Fruit fly (Drosophila melanogaster) whole organism, wandering third instar larva: ENCODE data around the gene CG5674.

Experiments used
- Jra ChIP-seq: sonication (Bioruptor generic); optimal IDR thresholded peaks from 2 replicates; lab custom pipeline; 2016; ENCODE audit warnings: missing biosample characterization, missing genetic modification characterization
- Mio ChIP-seq: sonication (Bioruptor generic); optimal IDR thresholded peaks from 2 replicates; lab custom pipeline; 2016; ENCODE audit warnings: missing biosample characterization, missing genetic modification characterization
- dmrt93B ChIP-seq: fragments of 200-800 bp; sonication (Bioruptor generic); optimal IDR thresholded peaks from 2 replicates; lab custom pipeline; 2018; ENCODE audit warnings: missing biosample characterization, mild to moderate bottlenecking, missing genetic modification characterization
- foxo ChIP-seq, 2 experiments: fragments of 200-800 bp; sonication (Bioruptor generic); optimal IDR thresholded peaks; 2 replicates in 1 of 2; 3 replicates in 1 of 2; lab custom pipeline; 2016 to 2017; ENCODE audit warnings: missing biosample characterization in 2 of 2, missing genetic modification characterization in 2 of 2
- fru ChIP-seq: fragments of 200-800 bp; sonication (Bioruptor generic); optimal IDR thresholded peaks from 3 replicates; lab custom pipeline; 2016; ENCODE audit warnings: missing biosample characterization, mild to moderate bottlenecking, missing genetic modification characterization
- sage ChIP-seq: fragments of 200-800 bp; sonication (Bioruptor generic); optimal IDR thresholded peaks from 2 replicates; lab custom pipeline; 2016; ENCODE audit warnings: missing biosample characterization, mild to moderate bottlenecking, missing genetic modification characterization

DNA sequence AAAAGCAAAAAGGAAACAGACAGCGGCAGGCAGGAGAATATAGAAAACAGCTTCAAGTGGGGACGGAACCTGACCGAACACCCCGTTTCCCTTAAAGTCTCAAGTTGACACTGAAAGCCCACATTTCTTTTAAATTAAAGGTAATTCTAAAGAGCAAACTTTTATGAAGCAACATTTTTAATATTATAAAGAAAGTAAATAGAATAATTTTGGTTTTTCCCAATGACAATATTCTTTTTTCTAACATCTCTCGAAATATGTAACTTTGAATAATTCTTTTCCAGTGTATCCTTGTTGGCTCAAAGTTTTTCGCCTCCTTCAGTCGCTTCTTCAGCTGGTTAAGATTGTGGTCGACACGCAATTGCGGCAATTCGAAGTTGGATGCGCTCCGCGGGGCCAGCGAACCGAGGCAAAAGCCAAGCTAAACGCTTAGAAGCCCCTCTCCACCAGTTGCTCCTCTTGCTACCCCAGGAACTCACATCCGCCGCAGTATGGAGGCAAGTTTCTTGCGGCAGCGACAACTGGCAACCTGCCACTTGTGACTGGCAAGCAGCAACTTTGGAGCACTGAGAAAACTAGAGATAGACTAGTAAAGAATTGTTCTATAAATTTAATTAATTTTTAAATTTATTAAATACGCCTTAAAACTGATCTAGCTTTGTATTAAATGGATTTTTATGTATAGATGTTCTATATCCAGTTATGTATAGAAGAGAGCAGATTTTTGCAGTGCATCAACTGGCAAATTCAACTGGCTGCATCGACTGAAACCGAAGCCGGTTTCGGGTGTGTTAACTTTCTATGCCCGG lies 40.1 kb downstream of the CG5674 start:
- TF ChIP-seq Jra (GFP tag; lab: Kevin White, UChicago) (peak; percentile 34), Mio (GFP tag; lab: Kevin White, UChicago) (no peak), fru (GFP tag; lab: Kevin White, UChicago) (peak; percentile 71), foxo (GFP tag; optimal IDR thresholded peaks at IDR 0.05; lab: Kevin White, UChicago) (peak in 1 of 2 experiments; percentile 74), dmrt93B (peak; percentile 49), sage (GFP tag; lab: Kevin White, UChicago) (no peak)
